Fruit fly (Drosophila melanogaster) whole organism, embryonic: ENCODE measurements around the gene beta4GalNAcTB.

ENCODE experiments used
- Atf3 ChIP-seq: fragments of 200-800 bp; sonication (Bioruptor generic); optimal IDR thresholded peaks from 3 replicates; lab custom pipeline; 2016; ENCODE audit warnings: missing biosample characterization, missing genetic modification characterization
- Bdp1 ChIP-seq: fragments of 200-800 bp; sonication (Bioruptor generic); optimal IDR thresholded peaks from 3 replicates; lab custom pipeline; 2016; ENCODE audit warnings: missing biosample characterization, missing genetic modification characterization
- Blimp-1 ChIP-seq: fragments of 200-800 bp; sonication (Bioruptor generic); optimal IDR thresholded peaks from 3 replicates; lab custom pipeline; 2018; ENCODE audit warnings: missing biosample characterization, missing genetic modification characterization, mild to moderate bottlenecking, moderate library complexity, missing genetic modification reagents
- CG10979 ChIP-seq: fragments of 200-800 bp; sonication (Bioruptor generic); optimal IDR thresholded peaks from 2 replicates; lab custom pipeline; 2018; ENCODE audit warnings: missing biosample characterization, mild to moderate bottlenecking, missing genetic modification characterization, moderate library complexity
- CG12391 ChIP-seq: fragments of 200-800 bp; sonication (Bioruptor generic); optimal IDR thresholded peaks from 3 replicates; lab custom pipeline; 2018; ENCODE audit warnings: missing biosample characterization, mild to moderate bottlenecking, missing genetic modification characterization, moderate library complexity
- CG14050 ChIP-seq: fragments of 200-800 bp; sonication (Bioruptor generic); IDR thresholded peaks from 3 replicates; pipeline ENCODE4 v1.3.6; 2022; ENCODE audit warnings: missing biosample characterization, missing genetic modification characterization
- CG14860 ChIP-seq: fragments of 200-800 bp; sonication (Bioruptor generic); IDR thresholded peaks from 3 replicates; pipeline ENCODE4 v1.3.6; 2022; ENCODE audit warnings: missing biosample characterization, missing genetic modification characterization; ENCODE audit not compliant: partially characterized antibody
- CG14965 ChIP-seq: fragments of 200-800 bp; sonication (Bioruptor generic); optimal IDR thresholded peaks from 2 replicates; lab custom pipeline; 2016; ENCODE audit warnings: missing biosample characterization, missing genetic modification characterization, borderline replicate concordance
- CG15011 ChIP-seq: fragments of 200-800 bp; sonication (Bioruptor generic); optimal IDR thresholded peaks from 3 replicates; lab custom pipeline; 2018; ENCODE audit warnings: missing biosample characterization, mild to moderate bottlenecking, missing genetic modification characterization
- CG15514 ChIP-seq: fragments of 200-800 bp; sonication (Bioruptor generic); optimal IDR thresholded peaks from 3 replicates; lab custom pipeline; 2017; ENCODE audit warnings: missing biosample characterization, missing genetic modification characterization, mild to moderate bottlenecking, moderate library complexity, missing genetic modification reagents
- CG1602 ChIP-seq: fragments of 200-800 bp; sonication (Bioruptor generic); optimal IDR thresholded peaks from 3 replicates; lab custom pipeline; 2016; ENCODE audit warnings: missing biosample characterization, missing genetic modification characterization
- CG17568 ChIP-seq: fragments of 200-800 bp; sonication (Bioruptor generic); optimal IDR thresholded peaks from 2 replicates; lab custom pipeline; 2018; ENCODE audit warnings: missing biosample characterization, mild to moderate bottlenecking, missing genetic modification characterization, moderate library complexity
- CG31441 ChIP-seq: fragments of 200-800 bp; sonication (Bioruptor generic); IDR thresholded peaks from 2 replicates; pipeline ENCODE4 v1.3.6; 2022; ENCODE audit warnings: missing biosample characterization, missing genetic modification characterization
- CG3407 ChIP-seq: fragments of 200-800 bp; sonication (Bioruptor generic); optimal IDR thresholded peaks from 2 replicates; lab custom pipeline; 2018; ENCODE audit warnings: missing biosample characterization, mild to moderate bottlenecking, missing genetic modification characterization
- CG3995 ChIP-seq: fragments of 200-800 bp; sonication (Bioruptor generic); optimal IDR thresholded peaks from 3 replicates; lab custom pipeline; 2016; ENCODE audit warnings: missing biosample characterization, missing genetic modification characterization
- CG43689 ChIP-seq: fragments of 200-800 bp; sonication (Bioruptor generic); IDR thresholded peaks from 2 replicates; pipeline ENCODE4 v1.3.6; 2022; ENCODE audit warnings: missing biosample characterization, missing genetic modification characterization
- CG6175 ChIP-seq: fragments of 200-800 bp; sonication (Bioruptor generic); IDR thresholded peaks from 3 replicates; pipeline ENCODE4 v1.3.6; 2022; ENCODE audit warnings: missing biosample characterization, missing genetic modification characterization
- CG6683 ChIP-seq: fragments of 200-800 bp; sonication (Bioruptor generic); optimal IDR thresholded peaks from 2 replicates; lab custom pipeline; 2017; ENCODE audit warnings: missing biosample characterization, mild to moderate bottlenecking, missing genetic modification characterization, missing genetic modification reagents
- CG6765 ChIP-seq: fragments of 200-800 bp; sonication (Bioruptor generic); optimal IDR thresholded peaks from 3 replicates; lab custom pipeline; 2017; ENCODE audit warnings: missing biosample characterization, mild to moderate bottlenecking, missing genetic modification characterization
- CG6854 ChIP-seq: fragments of 200-800 bp; sonication (Bioruptor generic); optimal IDR thresholded peaks from 3 replicates; lab custom pipeline; 2017; ENCODE audit warnings: missing biosample characterization, mild to moderate bottlenecking, missing genetic modification characterization
- CG7745 ChIP-seq: fragments of 200-800 bp; sonication (Bioruptor generic); optimal IDR thresholded peaks from 2 replicates; lab custom pipeline; 2018; ENCODE audit warnings: missing biosample characterization, mild to moderate bottlenecking, missing genetic modification characterization, moderate library complexity
- CG7987 ChIP-seq: fragments of 200-800 bp; sonication (Bioruptor generic); optimal IDR thresholded peaks from 2 replicates; lab custom pipeline; 2018; ENCODE audit warnings: missing biosample characterization, mild to moderate bottlenecking, missing genetic modification characterization, moderate library complexity
- CG8359 ChIP-seq: fragments of 200-800 bp; sonication (Bioruptor generic); optimal IDR thresholded peaks from 2 replicates; lab custom pipeline; 2017; ENCODE audit warnings: missing biosample characterization, mild to moderate bottlenecking, missing genetic modification characterization, borderline replicate concordance
- CG9727 ChIP-seq: fragments of 200-800 bp; sonication (Bioruptor generic); optimal IDR thresholded peaks from 3 replicates; lab custom pipeline; 2017; ENCODE audit warnings: missing biosample characterization, mild to moderate bottlenecking, missing genetic modification characterization
- CG9797 ChIP-seq: fragments of 200-800 bp; sonication (Bioruptor generic); optimal IDR thresholded peaks from 3 replicates; lab custom pipeline; 2018; ENCODE audit warnings: missing biosample characterization, mild to moderate bottlenecking, missing genetic modification characterization
- CG9932 ChIP-seq: fragments of 200-800 bp; sonication (Bioruptor generic); IDR thresholded peaks from 2 replicates; pipeline ENCODE4 v1.3.6; 2022; ENCODE audit warnings: missing biosample characterization, missing genetic modification characterization
- Ets65A ChIP-seq: fragments of 200-800 bp; sonication (Bioruptor generic); peaks from one replicate; lab custom pipeline; 2016; ENCODE audit warnings: missing biosample characterization, missing genetic modification characterization
- Fer2 ChIP-seq: fragments of 200-800 bp; sonication (Bioruptor generic); optimal IDR thresholded peaks from 2 replicates; lab custom pipeline; 2018; ENCODE audit warnings: missing biosample characterization, mild to moderate bottlenecking, missing genetic modification characterization, moderate library complexity
- Mad ChIP-seq: fragments of 200-800 bp; sonication (Bioruptor generic); optimal IDR thresholded peaks from 2 replicates; lab custom pipeline; 2016; ENCODE audit warnings: missing biosample characterization, missing genetic modification characterization
- Med ChIP-seq: fragments of 200-800 bp; sonication (Bioruptor generic); peaks from one replicate; lab custom pipeline; 2016; ENCODE audit warnings: missing biosample characterization, missing genetic modification characterization, mild to moderate bottlenecking, inconsistent platforms, moderate library complexity
- Mrtf ChIP-seq: fragments of 200-800 bp; sonication (Bioruptor generic); IDR thresholded peaks from 3 replicates; pipeline ENCODE4 v1.3.6; 2022; ENCODE audit warnings: missing biosample characterization, missing genetic modification characterization
- Poxn ChIP-seq: fragments of 200-800 bp; sonication (Bioruptor generic); IDR thresholded peaks from 2 replicates; pipeline ENCODE4 v1.3.6; 2022; ENCODE audit warnings: missing biosample characterization, missing genetic modification characterization
- Rx ChIP-seq: fragments of 200-800 bp; sonication (Bioruptor generic); IDR thresholded peaks from 2 replicates; pipeline ENCODE4 v1.3.6; 2022; ENCODE audit warnings: missing biosample characterization, missing genetic modification characterization
- ato ChIP-seq: fragments of 200-800 bp; sonication (Bioruptor generic); IDR thresholded peaks from 2 replicates; pipeline ENCODE4 v1.3.6; 2022; ENCODE audit warnings: missing biosample characterization, missing genetic modification characterization; ENCODE audit not compliant: partially characterized antibody
- cg ChIP-seq: fragments of 200-800 bp; sonication (Bioruptor generic); optimal IDR thresholded peaks from 3 replicates; lab custom pipeline; 2019; ENCODE audit warnings: missing biosample characterization, mild to moderate bottlenecking, missing genetic modification characterization, moderate library complexity
- dmrt99B ChIP-seq: fragments of 200-800 bp; sonication (Bioruptor generic); optimal IDR thresholded peaks from 2 replicates; lab custom pipeline; 2018; ENCODE audit warnings: missing biosample characterization, mild to moderate bottlenecking, missing genetic modification characterization, moderate library complexity
- gro ChIP-seq: fragments of 200-800 bp; sonication (Bioruptor generic); optimal IDR thresholded peaks from 2 replicates; lab custom pipeline; 2016; ENCODE audit warnings: missing biosample characterization, missing genetic modification characterization
- h ChIP-seq: fragments of >200 bp; optimal IDR thresholded peaks from 2 replicates; lab custom pipeline; 2017
- jigr1 ChIP-seq: fragments of 200-800 bp; sonication (Bioruptor generic); IDR thresholded peaks from 3 replicates; pipeline ENCODE4 v1.3.6; 2022; ENCODE audit warnings: missing biosample characterization, missing genetic modification characterization
- lola ChIP-seq, 3 experiments: fragments of >200 bp in 2 of 3; fragments of 200-800 bp in 1 of 3; sonication (Bioruptor generic) in 1 of 3; optimal IDR thresholded peaks; 2 replicates each; lab custom pipeline; 2017 to 2019; ENCODE audit warnings: missing biosample characterization in 3 of 3, missing genetic modification characterization in 3 of 3, mild to moderate bottlenecking in 1 of 3, moderate library complexity in 1 of 3
- nau ChIP-seq: fragments of 200-800 bp; sonication (Bioruptor generic); optimal IDR thresholded peaks from 3 replicates; lab custom pipeline; 2017; ENCODE audit warnings: missing biosample characterization, mild to moderate bottlenecking, missing genetic modification characterization, missing genetic modification reagents
- nerfin-1 ChIP-seq: fragments of 200-800 bp; sonication (Bioruptor generic); optimal IDR thresholded peaks from 3 replicates; lab custom pipeline; 2019; ENCODE audit warnings: missing biosample characterization, mild to moderate bottlenecking, missing genetic modification characterization, moderate library complexity
- oc ChIP-seq: fragments of 200-800 bp; sonication (Bioruptor generic); optimal IDR thresholded peaks from 2 replicates; lab custom pipeline; 2018; ENCODE audit warnings: missing biosample characterization, mild to moderate bottlenecking, missing genetic modification characterization, moderate library complexity
- slp2 ChIP-seq: fragments of 200-800 bp; sonication (Bioruptor generic); optimal IDR thresholded peaks from 2 replicates; lab custom pipeline; 2016; ENCODE audit warnings: missing biosample characterization, missing genetic modification characterization
- tgo ChIP-seq: fragments of 200-800 bp; sonication (Bioruptor generic); IDR thresholded peaks from 3 replicates; pipeline ENCODE4 v1.3.6; 2022; ENCODE audit warnings: missing biosample characterization, missing genetic modification characterization
- tin ChIP-seq: fragments of 200-800 bp; sonication (Bioruptor generic); optimal IDR thresholded peaks from 3 replicates; lab custom pipeline; 2016; ENCODE audit warnings: missing biosample characterization, missing genetic modification characterization
- vnd ChIP-seq: fragments of 200-800 bp; sonication (Bioruptor generic); IDR thresholded peaks from 3 replicates; pipeline ENCODE4 v1.3.6; 2022; ENCODE audit warnings: missing biosample characterization, missing genetic modification characterization; ENCODE audit not compliant: partially characterized antibody
- zfh2 ChIP-seq: fragments of 200-800 bp; sonication (Bioruptor generic); optimal IDR thresholded peaks from 2 replicates; lab custom pipeline; 2016; ENCODE audit warnings: missing biosample characterization, missing genetic modification characterization

Gene beta4GalNAcTB

DNA sequence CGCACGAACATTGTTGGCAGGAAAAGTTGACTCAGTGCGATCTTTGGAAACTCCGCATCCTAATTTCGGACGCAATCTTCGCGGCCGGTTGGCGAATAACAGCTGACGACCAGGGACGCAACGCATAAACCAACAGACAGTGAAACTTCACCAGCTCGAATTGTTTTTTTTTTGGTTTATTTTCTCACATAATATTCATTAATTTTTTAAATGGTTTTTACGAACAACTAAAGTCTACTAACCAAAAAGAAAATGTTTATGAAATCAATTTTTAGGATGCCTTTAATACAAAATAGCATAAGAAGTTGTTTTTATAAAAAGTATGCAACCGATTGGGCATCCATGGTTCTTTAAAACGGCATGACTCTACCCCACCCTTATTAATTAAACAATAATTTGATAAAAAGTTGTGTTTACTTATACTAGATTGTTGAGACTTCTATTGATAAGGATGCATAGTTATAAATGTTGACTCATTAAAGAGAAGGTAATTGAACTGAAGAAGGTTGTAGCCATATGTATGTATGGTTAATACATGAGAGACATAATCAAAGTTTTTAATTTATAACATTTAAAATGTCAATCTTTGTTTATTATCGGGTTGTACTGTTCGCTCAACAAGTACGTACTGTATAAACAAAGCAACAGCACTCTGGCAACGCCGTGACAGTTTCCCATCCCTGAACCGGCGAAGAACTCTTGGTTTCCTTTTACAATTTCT is at the start of gene beta4GalNAcTB, which contains the start of gene Cpsf100 (continued):
- TF ChIP-seq Blimp-1 (no peak), tin (GFP tag; lab: Kevin White, UChicago) (peak; percentile 72), CG9932 (GFP tag; lab: Robert Waterston, UW) (peak; percentile 79), gro (GFP tag; lab: Kevin White, UChicago) (no peak), Mad (GFP tag; lab: Kevin White, UChicago) (peak; percentile 46), Rx (GFP tag; lab: Robert Waterston, UW) (peak; percentile 48), lola (GFP tag; optimal IDR thresholded peaks at IDR 0.05; lab: Kevin White, UChicago) (peak in 1 of 3 experiments; percentile 81), Mrtf (GFP tag; lab: Robert Waterston, UW) (peak; percentile 29; the same call in 1 of the 3 replicates), CG10979 (tag; lab: Kevin White, UChicago) (peak; percentile 57), Atf3 (GFP tag; lab: Kevin White, UChicago) (peak; percentile 10), CG6854 (GFP tag; lab: Kevin White, UChicago) (peak; percentile 48), CG8359 (GFP tag; lab: Kevin White, UChicago) (peak; percentile 8), oc (no peak), cg (no peak), CG7745 (tag; lab: Kevin White, UChicago) (peak; percentile 56), CG1602 (GFP tag; lab: Kevin White, UChicago) (peak; percentile 72), CG6683 (GFP tag; lab: Kevin White, UChicago) (peak; percentile 25), CG31441 (peak; percentile 74), CG9797 (no peak), CG6175 (GFP tag; lab: Robert Waterston, UW) (0 out of 3 replicates have a peak, but pooled peaks have one; percentile 25), CG12391 (tag; lab: Kevin White, UChicago) (peak; percentile 78), h (lab: Kevin White, UChicago) (no peak), vnd (GFP tag; lab: Robert Waterston, UW) (no peak), CG9727 (GFP tag; lab: Kevin White, UChicago) (peak; percentile 89), CG14050 (peak; percentile 18; the same call in 1 of the 3 replicates), CG6765 (GFP tag; lab: Kevin White, UChicago) (peak; percentile 47), slp2 (GFP tag; lab: Kevin White, UChicago) (peak; percentile 51), Poxn (GFP tag; lab: Robert Waterston, UW) (0 out of 2 replicates have a peak, but pooled peaks have one; percentile 25), zfh2 (peak; percentile 81), CG7987 (GFP tag; lab: Kevin White, UChicago) (no peak), nerfin-1 (tag; lab: Kevin White, UChicago) (peak; percentile 61), CG15514 (GFP tag; lab: Kevin White, UChicago) (peak; percentile 8), Ets65A (GFP tag; lab: Kevin White, UChicago) (peak; percentile 97), CG3995 (GFP tag; lab: Kevin White, UChicago) (peak; percentile 63), CG14965 (GFP tag; lab: Kevin White, UChicago) (no peak), Med (peak; percentile 89), CG43689 (GFP tag; lab: Robert Waterston, UW) (no peak), Fer2 (tag; lab: Kevin White, UChicago) (peak; percentile 31), dmrt99B (peak; percentile 72), tgo (GFP tag; lab: Robert Waterston, UW) (peak; percentile 62), Bdp1 (GFP tag; lab: Kevin White, UChicago) (peak; percentile 48), nau (GFP tag; lab: Kevin White, UChicago) (no peak), CG3407 (GFP tag; lab: Kevin White, UChicago) (peak; percentile 50), CG17568 (GFP tag; lab: Kevin White, UChicago) (no peak), CG15011 (GFP tag; lab: Kevin White, UChicago) (peak; percentile 51), jigr1 (peak; percentile 18; the same call in 1 of the 3 replicates), ato (no peak), CG14860 (GFP tag; lab: Robert Waterston, UW) (no peak)
